Worm (Caenorhabditis elegans) whole organism, mixed stage, embryonic: ENCODE results near the gene nspe-4.

Experiments
- mab-5 ChIP-seq: fragments of 150-350 bp; optimal IDR thresholded peaks from 2 replicates; lab custom pipeline; 2014; ENCODE audit warnings: missing biosample characterization, missing genetic modification characterization
- pha-4 ChIP-seq: fragments of 150-350 bp; optimal IDR thresholded peaks from 2 replicates; lab custom pipeline; 2018; ENCODE audit warnings: missing biosample characterization, missing genetic modification reagents, missing genetic modification characterization
- unc-39 ChIP-seq: fragments of 150-350 bp; optimal IDR thresholded peaks from 2 replicates; lab custom pipeline; 2014; ENCODE audit warnings: missing biosample characterization, missing genetic modification characterization

DNA sequence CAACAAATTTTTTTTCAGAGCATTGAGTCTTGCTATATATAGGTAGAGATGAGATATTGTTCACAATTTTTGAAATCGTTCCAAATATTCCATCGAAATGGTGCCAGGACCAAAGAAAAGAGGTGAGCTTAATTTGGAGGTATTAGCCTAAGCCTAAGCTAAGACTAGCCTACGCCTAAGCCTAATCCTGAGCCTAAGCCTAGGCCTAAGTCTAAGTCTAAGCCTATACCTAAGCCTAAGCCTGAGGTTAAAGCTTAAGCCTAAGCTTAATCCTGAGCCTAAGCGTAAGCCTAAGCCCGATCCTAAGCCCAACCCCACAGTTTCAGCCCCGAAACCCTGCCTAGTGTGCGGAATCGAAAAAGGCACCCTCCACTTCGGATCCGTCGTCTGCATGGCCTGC is 24.3 kb downstream of the nspe-4 start, which contains the start of gene nhr-234:
- no peak for TF ChIP-seq mab-5
- no peak for TF ChIP-seq unc-39 (tag; lab: Kevin White, UChicago)
- no peak for TF ChIP-seq pha-4
